Fruit fly (Drosophila melanogaster) Kc167 (cell line): ENCODE data around the gene AdamTS-A.

Source experiments
- Myc ChIP-seq: fragments of >200 bp; optimal IDR thresholded peaks from 2 replicates; lab custom pipeline; 2017; ENCODE audit warnings: missing external identifiers
- h ChIP-seq: fragments of >200 bp; optimal IDR thresholded peaks from 3 replicates; lab custom pipeline; 2018; ENCODE audit warnings: missing external identifiers
- insv ChIP-seq: fragments of >200 bp; optimal IDR thresholded peaks from 3 replicates; lab custom pipeline; 2018; ENCODE audit warnings: missing external identifiers
- psq ChIP-seq: fragments of >200 bp; optimal IDR thresholded peaks from 2 replicates; lab custom pipeline; 2017; ENCODE audit warnings: missing external identifiers
- ttk ChIP-seq: sonication (Bioruptor generic); optimal IDR thresholded peaks from 2 replicates; lab custom pipeline; 2017; ENCODE audit warnings: missing external identifiers

- TF ChIP-seq h (lab: Kevin White, UChicago) (no peak), Myc (lab: Kevin White, UChicago) (no peak), insv (lab: Kevin White, UChicago) (no peak), ttk (no peak), psq (lab: Kevin White, UChicago) (no peak)
Measured at dm6 chr3R:15475973-15476692, at the start of gene AdamTS-A.
